Worm (Caenorhabditis elegans) whole organism, L4 larva: Measurements from ENCODE around the gene pptr-2.

Experiments
- F26F4.8 ChIP-seq: fragments of 200-800 bp; sonication (Bioruptor generic); conservative IDR thresholded peaks from 2 replicates; pipeline ENCODE4 v1.3.6; 2022; ENCODE audit warnings: missing genetic modification characterization, missing compliant biosample characterization
- T26A8.4 ChIP-seq: fragments of 200-800 bp; sonication (Bioruptor generic); IDR thresholded peaks from 2 replicates; pipeline ENCODE4 v1.3.6; 2022; ENCODE audit warnings: missing genetic modification characterization, missing compliant biosample characterization
- ZK546.5 ChIP-seq, 2 experiments: sonication (generic microtip); optimal IDR thresholded peaks; 2 replicates each; lab custom pipeline; 2017; ENCODE audit warnings: missing biosample characterization in 2 of 2, missing genetic modification characterization in 2 of 2
- aha-1 ChIP-seq: fragments of 150-350 bp; peaks from one replicate; lab custom pipeline; 2014; ENCODE audit warnings: missing biosample characterization, missing genetic modification characterization
- aly-2 ChIP-seq: sonication (generic microtip); optimal IDR thresholded peaks from 2 replicates; lab custom pipeline; 2018; ENCODE audit warnings: missing biosample characterization, missing genetic modification characterization
- ama-1 ChIP-seq: fragments of 150-350 bp; optimal IDR thresholded peaks from 2 replicates; lab custom pipeline; 2014; ENCODE audit warnings: inconsistent platforms, mixed read lengths
- arid-1 ChIP-seq: fragments of 200-800 bp; sonication (Bioruptor generic); conservative IDR thresholded peaks from 2 replicates; pipeline ENCODE4 v1.3.6; 2022; ENCODE audit warnings: missing genetic modification reagents, missing genetic modification characterization, missing compliant biosample characterization
- ceh-62 ChIP-seq: sonication (generic microtip); optimal IDR thresholded peaks from 2 replicates; lab custom pipeline; 2017; ENCODE audit warnings: missing biosample characterization, missing genetic modification characterization
- ctbp-1 ChIP-seq: fragments of 200-800 bp; sonication (Bioruptor generic); IDR thresholded peaks from 2 replicates; pipeline ENCODE4 v1.3.6; 2022; ENCODE audit warnings: missing genetic modification reagents, missing genetic modification characterization, missing compliant biosample characterization
- daf-16 ChIP-seq, 3 experiments: sonication (generic microtip); optimal IDR thresholded peaks; 2 replicates each; lab custom pipeline; 2016 to 2017; ENCODE audit warnings: missing genetic modification characterization in 3 of 3, missing genetic modification reagents in 3 of 3, mild to moderate bottlenecking in 2 of 3, missing compliant biosample characterization in 2 of 3, missing biosample characterization in 1 of 3, moderate library complexity in 1 of 3
- daf-19 ChIP-seq: fragments of 200-800 bp; sonication (Bioruptor generic); conservative IDR thresholded peaks from 2 replicates; pipeline ENCODE4 v1.3.6; 2022; ENCODE audit warnings: missing genetic modification characterization, missing compliant biosample characterization
- dpl-1 ChIP-seq: fragments of 150-350 bp; optimal IDR thresholded peaks from 2 replicates; lab custom pipeline; 2014; ENCODE audit warnings: missing biosample characterization, missing genetic modification reagents, missing genetic modification characterization
- duxl-1 ChIP-seq: sonication (generic microtip); optimal IDR thresholded peaks from 2 replicates; lab custom pipeline; 2016; ENCODE audit warnings: mild to moderate bottlenecking, missing genetic modification characterization, moderate library complexity, missing compliant biosample characterization; ENCODE audit not compliant: poor library complexity
- dve-1 ChIP-seq: sonication (generic microtip); optimal IDR thresholded peaks from 2 replicates; lab custom pipeline; 2017; ENCODE audit warnings: antibody characterized with exemption, mild to moderate bottlenecking, missing genetic modification characterization, missing compliant biosample characterization; ENCODE audit not compliant: insufficient read depth
- fkh-10 ChIP-seq: fragments of 150-350 bp; optimal IDR thresholded peaks from 2 replicates; lab custom pipeline; 2014; ENCODE audit warnings: missing biosample characterization, missing genetic modification reagents, missing genetic modification characterization
- hif-1 ChIP-seq, 2 experiments: sonication (generic microtip); optimal IDR thresholded peaks; 2 replicates each; lab custom pipeline; 2016 to 2017; ENCODE audit warnings: missing compliant biosample characterization in 2 of 2, missing genetic modification characterization in 2 of 2, missing genetic modification reagents in 2 of 2, missing genotype in 2 of 2, mild to moderate bottlenecking in 1 of 2
- hlh-11 ChIP-seq: fragments of 200-800 bp; sonication (Bioruptor generic); optimal IDR thresholded peaks from 2 replicates; lab custom pipeline; 2018; ENCODE audit warnings: mild to moderate bottlenecking, missing genetic modification characterization, missing compliant biosample characterization
- hlh-30 ChIP-seq: sonication (generic microtip); optimal IDR thresholded peaks from 2 replicates; lab custom pipeline; 2017; ENCODE audit warnings: antibody characterized with exemption, mild to moderate bottlenecking, missing genetic modification characterization, missing compliant biosample characterization; ENCODE audit not compliant: insufficient read depth
- hmg-1.1 ChIP-seq: fragments of 200-800 bp; sonication (Bioruptor generic); IDR thresholded peaks from 2 replicates; pipeline ENCODE4 v1.3.6; 2022; ENCODE audit warnings: missing genetic modification reagents, missing genetic modification characterization, missing compliant biosample characterization
- lin-13 ChIP-seq: fragments of 150-350 bp; optimal IDR thresholded peaks from 2 replicates; lab custom pipeline; 2014; ENCODE audit warnings: missing biosample characterization, missing genetic modification reagents, missing genetic modification characterization
- lin-29 ChIP-seq: fragments of 200-800 bp; sonication (Bioruptor generic); IDR thresholded peaks from 2 replicates; pipeline ENCODE4 v1.3.6; 2022; ENCODE audit warnings: missing genetic modification reagents, missing genetic modification characterization, missing compliant biosample characterization
- mdl-1 ChIP-seq, 2 experiments: fragments of 150-350 bp in 1 of 2; sonication (generic microtip) in 1 of 2; optimal IDR thresholded peaks; 2 replicates each; lab custom pipeline; 2014 to 2017; ENCODE audit warnings: missing biosample characterization in 2 of 2, missing genetic modification characterization in 2 of 2
- mxl-3 ChIP-seq: fragments of 200-800 bp; sonication (Bioruptor generic); optimal IDR thresholded peaks from 2 replicates; lab custom pipeline; 2018; ENCODE audit warnings: mild to moderate bottlenecking, missing genetic modification characterization, missing compliant biosample characterization
- nhr-102 ChIP-seq: sonication (generic microtip); optimal IDR thresholded peaks from 2 replicates; lab custom pipeline; 2016; ENCODE audit warnings: mild to moderate bottlenecking, missing genetic modification characterization, moderate library complexity, missing compliant biosample characterization
- nhr-11 ChIP-seq: fragments of 150-350 bp; optimal IDR thresholded peaks from 2 replicates; lab custom pipeline; 2014; ENCODE audit warnings: missing biosample characterization, missing genetic modification characterization
- nhr-28 ChIP-seq: fragments of 150-350 bp; optimal IDR thresholded peaks from 2 replicates; lab custom pipeline; 2014; ENCODE audit warnings: missing biosample characterization, missing genetic modification characterization
- nhr-41 ChIP-seq: fragments of 200-800 bp; sonication (Bioruptor generic); IDR thresholded peaks from 2 replicates; pipeline ENCODE4 v1.3.6; 2022; ENCODE audit warnings: missing genetic modification reagents, missing genetic modification characterization, missing compliant biosample characterization
- pha-4 ChIP-seq, 2 experiments: fragments of 150-350 bp in 1 of 2; fragments of 200-800 bp in 1 of 2; sonication (Bioruptor generic) in 1 of 2; IDR thresholded peaks in 1 of 2; optimal IDR thresholded peaks in 1 of 2; 2 replicates each; pipeline versions ENCODE4 v1.3.6 to Lab custom; 2014 to 2022; ENCODE audit warnings: missing genetic modification characterization in 2 of 2, missing genetic modification reagents in 2 of 2, missing biosample characterization in 1 of 2, missing compliant biosample characterization in 1 of 2
- set-16 ChIP-seq: fragments of 200-800 bp; sonication (Bioruptor generic); IDR thresholded peaks from 2 replicates; pipeline ENCODE4 v1.3.6; 2022; ENCODE audit warnings: missing genetic modification reagents, missing genetic modification characterization, missing compliant biosample characterization
- snpc-1.2 ChIP-seq: fragments of 200-800 bp; sonication (Bioruptor generic); IDR thresholded peaks from 2 replicates; pipeline ENCODE4 v1.3.6; 2022; ENCODE audit warnings: missing genetic modification reagents, missing genetic modification characterization, missing compliant biosample characterization
- spr-3 ChIP-seq: fragments of 200-800 bp; sonication (Bioruptor generic); optimal IDR thresholded peaks from 2 replicates; lab custom pipeline; 2018; ENCODE audit warnings: mild to moderate bottlenecking, missing genetic modification characterization, missing compliant biosample characterization
- unc-39 ChIP-seq: sonication (generic microtip); optimal IDR thresholded peaks from 2 replicates; lab custom pipeline; 2017; ENCODE audit warnings: missing biosample characterization, missing genetic modification characterization
- zfp-3 ChIP-seq: fragments of 200-800 bp; sonication (Bioruptor generic); conservative IDR thresholded peaks from 2 replicates; pipeline ENCODE4 v1.3.6; 2022; ENCODE audit warnings: missing genetic modification reagents, missing genetic modification characterization, missing compliant biosample characterization
- ztf-11 ChIP-seq: fragments of 150-350 bp; optimal IDR thresholded peaks from 2 replicates; lab custom pipeline; 2014; ENCODE audit warnings: missing biosample characterization, missing genetic modification characterization

pptr-2 gene

ce11 chrV:11075209-11076027 is 40.7 kb upstream of the pptr-2 start (continued):
- TF ChIP-seq ama-1 (lab: Kevin White, UChicago) (no peak), T26A8.4 (GFP tag; lab: Robert Waterston, UW) (0 out of 2 replicates have a peak, but pooled peaks have one; percentile 19), ceh-62 (tag; lab: Kevin White, UChicago) (no peak), arid-1 (no peak; the same call in 1 of the 2 replicates), nhr-41 (no peak), ZK546.5 (tag; optimal IDR thresholded peaks at IDR 0.05; lab: Kevin White, UChicago) (no peak), hmg-1.1 (GFP tag; lab: Robert Waterston, UW) (no peak; the same call in 1 of the 2 replicates), daf-16 (GFP tag; optimal IDR thresholded peaks at IDR 0.05; lab: Kevin White, UChicago) (no peak), daf-16 (tag; optimal IDR thresholded peaks at IDR 0.05; lab: Kevin White, UChicago) (no peak), daf-19 (GFP tag; lab: Robert Waterston, UW) (no peak), duxl-1 (tag; lab: Kevin White, UChicago) (no peak), dpl-1 (GFP tag; lab: Kevin White, UChicago) (peak; percentile 7), dve-1 (tag; lab: Kevin White, UChicago) (peak; percentile 28), spr-3 (GFP tag; lab: Kevin White, UChicago) (no peak), hlh-30 (tag; lab: Kevin White, UChicago) (peak; percentile 65), ztf-11 (no peak), aly-2 (tag; lab: Kevin White, UChicago) (no peak), mdl-1 (tag; optimal IDR thresholded peaks at IDR 0.05; lab: Kevin White, UChicago) (peak in 1 of 2 experiments; percentile 81), zfp-3 (0 out of 2 replicates have a peak, but pooled peaks have one; percentile 41), nhr-102 (tag; lab: Kevin White, UChicago) (no peak), unc-39 (no peak)

ce11 chrV:11074448-11074847 is 39.7 kb upstream of the pptr-2 start, which contains the start of gene act-3:
Gene act-3, minus strand, starts transcription at chrV:11074498.
- TF ChIP-seq nhr-11 (tag; lab: Kevin White, UChicago) (peak; percentile 46), ctbp-1 (GFP tag; lab: Robert Waterston, UW) (0 out of 2 replicates have a peak, but pooled peaks have one; percentile 10), mdl-1 (tag; optimal IDR thresholded peaks at IDR 0.05; lab: Kevin White, UChicago) (no peak), daf-16 (GFP tag; optimal IDR thresholded peaks at IDR 0.05; lab: Kevin White, UChicago) (peak in 1 of 2 experiments; percentile 47), daf-16 (tag; optimal IDR thresholded peaks at IDR 0.05; lab: Kevin White, UChicago) (no peak), lin-29 (GFP tag; lab: Robert Waterston, UW) (no peak), hlh-11 (peak; percentile 40), F26F4.8 (GFP tag; lab: Robert Waterston, UW) (no peak), set-16 (GFP tag; lab: Robert Waterston, UW) (peak; percentile 45), pha-4 (GFP tag; IDR thresholded peaks at IDR 0.05; lab: Robert Waterston, UW) (peak; percentile 47; the same call in 1 of the 2 replicates), pha-4 (tag; optimal IDR thresholded peaks at IDR 0.05; lab: Kevin White, UChicago) (no peak), fkh-10 (GFP tag; lab: Kevin White, UChicago) (no peak), mxl-3 (GFP tag; lab: Kevin White, UChicago) (peak; percentile 9), nhr-28 (tag; lab: Kevin White, UChicago) (peak; percentile 22), snpc-1.2 (GFP tag; lab: Robert Waterston, UW) (peak; percentile 17; the same call in 1 of the 2 replicates), lin-13 (GFP tag; lab: Kevin White, UChicago) (no peak), hif-1 (tag; optimal IDR thresholded peaks at IDR 0.05; lab: Kevin White, UChicago) (no peak), unc-39 (no peak), ama-1 (lab: Kevin White, UChicago) (no peak), aha-1 (peak; percentile 32)
